Worm (Caenorhabditis elegans) whole organism, L4 larva: ENCODE data around the gene B0554.5.

Source experiments
- F49E8.2 ChIP-seq: sonication (generic microtip); optimal IDR thresholded peaks from 2 replicates; lab custom pipeline; 2016; ENCODE audit warnings: missing compliant biosample characterization, mild to moderate bottlenecking, missing genetic modification characterization, borderline replicate concordance
- T20F7.1 ChIP-seq: fragments of 200-800 bp; sonication (Bioruptor generic); optimal IDR thresholded peaks from 2 replicates; lab custom pipeline; 2018; ENCODE audit warnings: mild to moderate bottlenecking, missing genetic modification characterization, missing compliant biosample characterization
- T26A8.4 ChIP-seq: fragments of 200-800 bp; sonication (Bioruptor generic); IDR thresholded peaks from 2 replicates; pipeline ENCODE4 v1.3.6; 2022; ENCODE audit warnings: missing genetic modification characterization, missing compliant biosample characterization
- Y105C5A.15 ChIP-seq: fragments of 200-800 bp; sonication (Bioruptor generic); IDR thresholded peaks from 2 replicates; pipeline ENCODE4 v1.3.6; 2022; ENCODE audit warnings: missing genetic modification characterization, missing compliant biosample characterization
- Y48G9A.11 ChIP-seq: fragments of 200-800 bp; sonication (Bioruptor generic); IDR thresholded peaks from 2 replicates; pipeline ENCODE4 v1.3.6; 2022; ENCODE audit warnings: missing genetic modification reagents, missing genetic modification characterization, missing compliant biosample characterization
- Y5F2A.4 ChIP-seq: fragments of 200-800 bp; sonication (Bioruptor generic); optimal IDR thresholded peaks from 2 replicates; lab custom pipeline; 2018; ENCODE audit warnings: mild to moderate bottlenecking, missing genetic modification characterization, missing compliant biosample characterization
- ZK337.2 ChIP-seq: fragments of 200-800 bp; sonication (Bioruptor generic); IDR thresholded peaks from 2 replicates; pipeline ENCODE4 v1.3.6; 2022; ENCODE audit warnings: missing genetic modification reagents, missing genetic modification characterization, missing compliant biosample characterization
- ama-1 ChIP-seq: fragments of 150-350 bp; optimal IDR thresholded peaks from 2 replicates; lab custom pipeline; 2014; ENCODE audit warnings: inconsistent platforms, mixed read lengths
- ceh-28 ChIP-seq: fragments of 150-350 bp; optimal IDR thresholded peaks from 2 replicates; lab custom pipeline; 2014; ENCODE audit warnings: missing biosample characterization, missing genetic modification reagents, missing genetic modification characterization
- ceh-44 ChIP-seq: fragments of 200-800 bp; sonication (Bioruptor generic); IDR thresholded peaks from 2 replicates; pipeline ENCODE4 v1.3.6; 2022; ENCODE audit warnings: missing genetic modification reagents, missing genetic modification characterization, missing compliant biosample characterization
- ceh-82 ChIP-seq: sonication (generic microtip); optimal IDR thresholded peaks from 2 replicates; lab custom pipeline; 2017; ENCODE audit warnings: missing biosample characterization, missing genetic modification characterization
- daf-16 ChIP-seq, 3 experiments: sonication (generic microtip); optimal IDR thresholded peaks; 2 replicates each; lab custom pipeline; 2016 to 2017; ENCODE audit warnings: missing genetic modification characterization in 3 of 3, missing genetic modification reagents in 3 of 3, mild to moderate bottlenecking in 2 of 3, missing compliant biosample characterization in 2 of 3, missing biosample characterization in 1 of 3, moderate library complexity in 1 of 3
- daf-19 ChIP-seq: fragments of 200-800 bp; sonication (Bioruptor generic); conservative IDR thresholded peaks from 2 replicates; pipeline ENCODE4 v1.3.6; 2022; ENCODE audit warnings: missing genetic modification characterization, missing compliant biosample characterization
- daf-8 ChIP-seq: fragments of 200-800 bp; sonication (Bioruptor generic); IDR thresholded peaks from 2 replicates; pipeline ENCODE4 v1.3.6; 2022; ENCODE audit warnings: missing genetic modification characterization, missing compliant biosample characterization
- dmd-6 ChIP-seq: fragments of 200-800 bp; sonication (Bioruptor generic); IDR thresholded peaks from 2 replicates; pipeline ENCODE4 v1.3.6; 2022; ENCODE audit warnings: missing genetic modification reagents, missing genetic modification characterization, missing compliant biosample characterization
- dpl-1 ChIP-seq: fragments of 150-350 bp; optimal IDR thresholded peaks from 2 replicates; lab custom pipeline; 2014; ENCODE audit warnings: missing biosample characterization, missing genetic modification reagents, missing genetic modification characterization
- duxl-1 ChIP-seq: sonication (generic microtip); optimal IDR thresholded peaks from 2 replicates; lab custom pipeline; 2016; ENCODE audit warnings: mild to moderate bottlenecking, missing genetic modification characterization, moderate library complexity, missing compliant biosample characterization; ENCODE audit not compliant: poor library complexity
- dve-1 ChIP-seq: sonication (generic microtip); optimal IDR thresholded peaks from 2 replicates; lab custom pipeline; 2017; ENCODE audit warnings: antibody characterized with exemption, mild to moderate bottlenecking, missing genetic modification characterization, missing compliant biosample characterization; ENCODE audit not compliant: insufficient read depth
- egl-27 ChIP-seq: sonication (generic microtip); optimal IDR thresholded peaks from 3 replicates; lab custom pipeline; 2017; ENCODE audit warnings: missing biosample characterization, missing genetic modification reagents, missing genetic modification characterization
- egl-43 ChIP-seq: fragments of 200-800 bp; sonication (Bioruptor generic); IDR thresholded peaks from 2 replicates; pipeline ENCODE4 v1.3.6; 2022; ENCODE audit warnings: missing genetic modification reagents, missing genetic modification characterization, missing compliant biosample characterization
- gei-8 ChIP-seq: fragments of 200-800 bp; sonication (Bioruptor generic); optimal IDR thresholded peaks from 2 replicates; lab custom pipeline; 2018; ENCODE audit warnings: mild to moderate bottlenecking, missing genetic modification characterization, missing compliant biosample characterization
- hif-1 ChIP-seq, 2 experiments: sonication (generic microtip); optimal IDR thresholded peaks; 2 replicates each; lab custom pipeline; 2016 to 2017; ENCODE audit warnings: missing compliant biosample characterization in 2 of 2, missing genetic modification characterization in 2 of 2, missing genetic modification reagents in 2 of 2, missing genotype in 2 of 2, mild to moderate bottlenecking in 1 of 2
- hlh-11 ChIP-seq: fragments of 200-800 bp; sonication (Bioruptor generic); optimal IDR thresholded peaks from 2 replicates; lab custom pipeline; 2018; ENCODE audit warnings: mild to moderate bottlenecking, missing genetic modification characterization, missing compliant biosample characterization
- hlh-30 ChIP-seq: sonication (generic microtip); optimal IDR thresholded peaks from 2 replicates; lab custom pipeline; 2017; ENCODE audit warnings: antibody characterized with exemption, mild to moderate bottlenecking, missing genetic modification characterization, missing compliant biosample characterization; ENCODE audit not compliant: insufficient read depth
- hmg-1.1 ChIP-seq: fragments of 200-800 bp; sonication (Bioruptor generic); IDR thresholded peaks from 2 replicates; pipeline ENCODE4 v1.3.6; 2022; ENCODE audit warnings: missing genetic modification reagents, missing genetic modification characterization, missing compliant biosample characterization
- lim-7 ChIP-seq: fragments of 200-800 bp; sonication (Bioruptor generic); IDR thresholded peaks from 2 replicates; pipeline ENCODE4 v1.3.6; 2022; ENCODE audit warnings: missing genetic modification characterization, missing compliant biosample characterization
- lin-15B ChIP-seq: fragments of 150-350 bp; sonication (generic microtip); optimal IDR thresholded peaks from 3 replicates; lab custom pipeline; 2014; ENCODE audit warnings: missing biosample characterization, missing genetic modification characterization
- lsy-2 ChIP-seq, 2 experiments: fragments of 150-350 bp in 1 of 2; sonication (generic microtip) in 1 of 2; optimal IDR thresholded peaks; 2 replicates each; lab custom pipeline; 2014 to 2017; ENCODE audit warnings: missing biosample characterization in 2 of 2, missing genetic modification characterization in 2 of 2
- madf-5 ChIP-seq, 2 experiments: fragments of 200-800 bp; sonication (Bioruptor generic); IDR thresholded peaks; 2 replicates each; pipeline ENCODE4 v1.3.6; 2022; ENCODE audit warnings: missing compliant biosample characterization in 2 of 2, missing genetic modification characterization in 2 of 2
- mdl-1 ChIP-seq, 2 experiments: fragments of 150-350 bp in 1 of 2; sonication (generic microtip) in 1 of 2; optimal IDR thresholded peaks; 2 replicates each; lab custom pipeline; 2014 to 2017; ENCODE audit warnings: missing biosample characterization in 2 of 2, missing genetic modification characterization in 2 of 2
- mdt-29 ChIP-seq: fragments of 200-800 bp; sonication (Bioruptor generic); IDR thresholded peaks from 2 replicates; pipeline ENCODE4 v1.3.6; 2022; ENCODE audit warnings: missing genetic modification reagents, missing genetic modification characterization, missing compliant biosample characterization
- mes-2 ChIP-seq: sonication (generic microtip); optimal IDR thresholded peaks from 2 replicates; lab custom pipeline; 2016; ENCODE audit warnings: missing genotype, mild to moderate bottlenecking, missing genetic modification characterization, missing compliant biosample characterization; ENCODE audit not compliant: poor library complexity, severe bottlenecking
- mxl-2 ChIP-seq: fragments of 200-800 bp; sonication (Bioruptor generic); conservative IDR thresholded peaks from 2 replicates; pipeline ENCODE4 v1.3.6; 2022; ENCODE audit warnings: missing genetic modification reagents, missing genetic modification characterization, missing compliant biosample characterization
- nhr-10 ChIP-seq: fragments of 150-350 bp; optimal IDR thresholded peaks from 2 replicates; lab custom pipeline; 2014; ENCODE audit warnings: missing biosample characterization, missing genetic modification characterization
- nhr-102 ChIP-seq: sonication (generic microtip); optimal IDR thresholded peaks from 2 replicates; lab custom pipeline; 2016; ENCODE audit warnings: mild to moderate bottlenecking, missing genetic modification characterization, moderate library complexity, missing compliant biosample characterization
- nhr-11 ChIP-seq: fragments of 150-350 bp; optimal IDR thresholded peaks from 2 replicates; lab custom pipeline; 2014; ENCODE audit warnings: missing biosample characterization, missing genetic modification characterization
- nhr-28 ChIP-seq: fragments of 150-350 bp; optimal IDR thresholded peaks from 2 replicates; lab custom pipeline; 2014; ENCODE audit warnings: missing biosample characterization, missing genetic modification characterization
- nhr-41 ChIP-seq: fragments of 200-800 bp; sonication (Bioruptor generic); IDR thresholded peaks from 2 replicates; pipeline ENCODE4 v1.3.6; 2022; ENCODE audit warnings: missing genetic modification reagents, missing genetic modification characterization, missing compliant biosample characterization
- nhr-42 ChIP-seq: fragments of 200-800 bp; sonication (Bioruptor generic); IDR thresholded peaks from 2 replicates; pipeline ENCODE4 v1.3.6; 2022; ENCODE audit warnings: missing genetic modification characterization, missing compliant biosample characterization
- nhr-48 ChIP-seq: sonication (generic microtip); optimal IDR thresholded peaks from 2 replicates; lab custom pipeline; 2016; ENCODE audit warnings: mild to moderate bottlenecking, missing genetic modification characterization, missing compliant biosample characterization
- nhr-76 ChIP-seq: fragments of 150-350 bp; optimal IDR thresholded peaks from 2 replicates; lab custom pipeline; 2014; ENCODE audit warnings: missing biosample characterization, missing genetic modification characterization
- nhr-77 ChIP-seq: fragments of 150-350 bp; optimal IDR thresholded peaks from 2 replicates; lab custom pipeline; 2014; ENCODE audit warnings: missing biosample characterization, missing genetic modification characterization
- pha-4 ChIP-seq, 2 experiments: fragments of 150-350 bp in 1 of 2; fragments of 200-800 bp in 1 of 2; sonication (Bioruptor generic) in 1 of 2; IDR thresholded peaks in 1 of 2; optimal IDR thresholded peaks in 1 of 2; 2 replicates each; pipeline versions ENCODE4 v1.3.6 to Lab custom; 2014 to 2022; ENCODE audit warnings: missing genetic modification characterization in 2 of 2, missing genetic modification reagents in 2 of 2, missing biosample characterization in 1 of 2, missing compliant biosample characterization in 1 of 2
- php-3 ChIP-seq: fragments of 200-800 bp; sonication (Bioruptor generic); IDR thresholded peaks from 2 replicates; pipeline ENCODE4 v1.3.6; 2022; ENCODE audit warnings: missing genetic modification reagents, missing genetic modification characterization, missing compliant biosample characterization
- pqm-1 ChIP-seq: sonication (generic microtip); optimal IDR thresholded peaks from 2 replicates; lab custom pipeline; 2017; ENCODE audit warnings: missing biosample characterization, missing genetic modification characterization
- set-16 ChIP-seq: fragments of 200-800 bp; sonication (Bioruptor generic); IDR thresholded peaks from 2 replicates; pipeline ENCODE4 v1.3.6; 2022; ENCODE audit warnings: missing genetic modification reagents, missing genetic modification characterization, missing compliant biosample characterization
- spr-1 ChIP-seq: sonication (generic microtip); optimal IDR thresholded peaks from 2 replicates; lab custom pipeline; 2016; ENCODE audit warnings: mild to moderate bottlenecking, missing genetic modification characterization, missing compliant biosample characterization
- tag-97 ChIP-seq: fragments of 200-800 bp; sonication (Bioruptor generic); IDR thresholded peaks from 2 replicates; pipeline ENCODE4 v1.3.6; 2022; ENCODE audit warnings: missing genetic modification characterization, missing compliant biosample characterization
- vab-7 ChIP-seq: fragments of 200-800 bp; sonication (Bioruptor generic); IDR thresholded peaks from 2 replicates; pipeline ENCODE4 v1.3.6; 2022; ENCODE audit warnings: missing genetic modification reagents, missing genetic modification characterization, missing compliant biosample characterization
- zip-11 ChIP-seq: fragments of 200-800 bp; sonication (Bioruptor generic); IDR thresholded peaks from 2 replicates; pipeline ENCODE4 v1.3.6; 2022; ENCODE audit warnings: missing genetic modification characterization, missing compliant biosample characterization

Gene B0554.5

DNA sequence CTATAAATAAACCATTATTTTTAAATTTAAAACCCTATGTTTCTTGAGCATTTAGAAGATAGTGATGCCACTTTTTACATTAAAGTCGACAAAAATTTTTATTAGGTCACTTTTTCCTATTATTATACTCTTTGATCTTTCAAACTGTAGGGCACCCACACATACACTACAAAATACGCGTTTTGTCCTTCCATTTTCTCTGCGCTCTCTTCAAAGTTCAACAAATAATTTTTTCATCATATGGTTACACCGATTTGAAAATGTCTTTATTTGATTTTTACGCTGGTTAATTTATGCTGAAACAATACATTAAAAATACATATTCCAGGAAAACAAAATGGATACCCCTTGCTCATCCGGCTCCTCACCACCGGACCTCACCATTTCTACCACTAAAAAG, 38.0 kb downstream of the B0554.5 start, which contains the start of gene nhr-202 (continued):
- no peak for TF ChIP-seq gei-8 (GFP tag; lab: Kevin White, UChicago)
- TF ChIP-seq spr-1 (tag; lab: Kevin White, UChicago), result no peak
- TF ChIP-seq ceh-44 (GFP tag; lab: Robert Waterston, UW), result no peak
- no peak for TF ChIP-seq daf-16 (GFP tag; optimal IDR thresholded peaks at IDR 0.05; lab: Kevin White, UChicago)
- TF ChIP-seq daf-16 (tag; optimal IDR thresholded peaks at IDR 0.05; lab: Kevin White, UChicago), result peak; percentile 59
- TF ChIP-seq lim-7 (GFP tag; lab: Robert Waterston, UW), result no peak
- TF ChIP-seq ZK337.2 (GFP tag; lab: Robert Waterston, UW), result no peak
- TF ChIP-seq mdt-29, result no peak
- TF ChIP-seq daf-19 (GFP tag; lab: Robert Waterston, UW), result no peak
- no peak for TF ChIP-seq duxl-1 (tag; lab: Kevin White, UChicago)
- TF ChIP-seq egl-43 (GFP tag; lab: Robert Waterston, UW), result no peak
- no peak for TF ChIP-seq php-3 (GFP tag; lab: Robert Waterston, UW)
- TF ChIP-seq nhr-42, result no peak
- no peak for TF ChIP-seq dpl-1
- peak; percentile 100 for TF ChIP-seq nhr-28
- TF ChIP-seq mxl-2 (GFP tag; lab: Robert Waterston, UW), result no peak
- no peak for TF ChIP-seq madf-5 (GFP tag; IDR thresholded peaks at IDR 0.05; lab: Robert Waterston, UW)
- TF ChIP-seq hlh-30, result peak; percentile 12
- no peak for TF ChIP-seq hmg-1.1 (GFP tag; lab: Robert Waterston, UW)
- TF ChIP-seq nhr-77 (tag; lab: Kevin White, UChicago), result peak; percentile 86
- TF ChIP-seq Y105C5A.15 (GFP tag; lab: Robert Waterston, UW), result no peak
- TF ChIP-seq ama-1 (lab: Kevin White, UChicago), result no peak
- TF ChIP-seq T26A8.4, result no peak
- TF ChIP-seq tag-97 (GFP tag; lab: Robert Waterston, UW), result no peak
- peak; percentile 43 for TF ChIP-seq nhr-102 (tag; lab: Kevin White, UChicago)
- TF ChIP-seq lsy-2 (tag; optimal IDR thresholded peaks at IDR 0.05; lab: Kevin White, UChicago), result peak in 1 of 2 experiments; percentile 16
- TF ChIP-seq Y5F2A.4 (GFP tag; lab: Kevin White, UChicago), result no peak
- peak; percentile 75 for TF ChIP-seq dmd-6 (GFP tag; lab: Robert Waterston, UW)
- TF ChIP-seq zip-11 (GFP tag; lab: Robert Waterston, UW), result no peak
- TF ChIP-seq Y48G9A.11 (GFP tag; lab: Robert Waterston, UW), result no peak
- no peak for TF ChIP-seq lin-15B (tag; lab: Kevin White, UChicago)
- no peak for TF ChIP-seq nhr-11
- no peak for TF ChIP-seq ceh-28 (tag; lab: Kevin White, UChicago)
- TF ChIP-seq mes-2 (tag; lab: Kevin White, UChicago), result no peak
- no peak for TF ChIP-seq hif-1 (tag; optimal IDR thresholded peaks at IDR 0.05; lab: Kevin White, UChicago)
- no peak for TF ChIP-seq nhr-10 (tag; lab: Kevin White, UChicago)
- no peak for TF ChIP-seq pha-4 (GFP tag; IDR thresholded peaks at IDR 0.05; lab: Robert Waterston, UW)
- no peak for TF ChIP-seq pha-4 (tag; optimal IDR thresholded peaks at IDR 0.05; lab: Kevin White, UChicago)
- no peak for TF ChIP-seq egl-27 (tag; lab: Kevin White, UChicago)
- no peak for TF ChIP-seq nhr-41 (GFP tag; lab: Robert Waterston, UW)
- no peak for TF ChIP-seq vab-7 (GFP tag; lab: Robert Waterston, UW)
- TF ChIP-seq hlh-11, result peak; percentile 47
- peak; percentile 24 for TF ChIP-seq pqm-1 (tag; lab: Kevin White, UChicago)
- TF ChIP-seq T20F7.1 (GFP tag; lab: Kevin White, UChicago), result no peak
- no peak for TF ChIP-seq nhr-76 (tag; lab: Kevin White, UChicago)
- TF ChIP-seq daf-8 (GFP tag; lab: Robert Waterston, UW), result no peak
- peak; percentile 35 for TF ChIP-seq nhr-48
- TF ChIP-seq F49E8.2, result no peak
- TF ChIP-seq mdl-1 (tag; optimal IDR thresholded peaks at IDR 0.05; lab: Kevin White, UChicago), result no peak
- TF ChIP-seq ceh-82, result no peak
- no peak for TF ChIP-seq set-16 (GFP tag; lab: Robert Waterston, UW)
- peak; percentile 58 for TF ChIP-seq dve-1
